Fruit fly (Drosophila melanogaster) whole organism, pupa: ENCODE measurements around the gene CG14073.

Experiments
- CG10348 ChIP-seq: fragments of 200-800 bp; sonication (Bioruptor generic); IDR thresholded peaks from 2 replicates; pipeline ENCODE4 v1.3.6; 2022; ENCODE audit warnings: missing biosample characterization, missing genetic modification characterization
- CG12605 ChIP-seq: fragments of 200-800 bp; sonication (Bioruptor generic); IDR thresholded peaks from 2 replicates; pipeline ENCODE4 v1.3.6; 2022; ENCODE audit warnings: missing biosample characterization, missing genetic modification characterization
- CG13204 ChIP-seq: fragments of 200-800 bp; sonication (Bioruptor generic); optimal IDR thresholded peaks from 2 replicates; lab custom pipeline; 2018; ENCODE audit warnings: missing biosample characterization, mild to moderate bottlenecking, missing genetic modification characterization, moderate library complexity
- CG14655 ChIP-seq: fragments of 200-800 bp; sonication (Bioruptor generic); optimal IDR thresholded peaks from 3 replicates; lab custom pipeline; 2017; ENCODE audit warnings: mild to moderate bottlenecking, missing biosample characterization, missing genetic modification reagents, missing genetic modification characterization
- CG15710 ChIP-seq: fragments of 200-800 bp; sonication (Bioruptor generic); optimal IDR thresholded peaks from 2 replicates; lab custom pipeline; 2018; ENCODE audit warnings: missing biosample characterization, mild to moderate bottlenecking, missing genetic modification characterization, moderate library complexity
- CG17806 ChIP-seq: fragments of 200-800 bp; sonication (Bioruptor generic); optimal IDR thresholded peaks from 2 replicates; lab custom pipeline; 2018; ENCODE audit warnings: missing biosample characterization, mild to moderate bottlenecking, missing genetic modification characterization, moderate library complexity
- CG32121 ChIP-seq: fragments of 200-800 bp; sonication (Bioruptor generic); IDR thresholded peaks from 2 replicates; pipeline ENCODE4 v1.3.6; 2022; ENCODE audit warnings: missing biosample characterization, missing genetic modification characterization
- CG34367 ChIP-seq: fragments of 200-800 bp; sonication (Bioruptor generic); optimal IDR thresholded peaks from 2 replicates; lab custom pipeline; 2018; ENCODE audit warnings: missing biosample characterization, mild to moderate bottlenecking, missing genetic modification characterization
- CG4496 ChIP-seq: fragments of 200-800 bp; sonication (Bioruptor generic); IDR thresholded peaks from 3 replicates; pipeline ENCODE4 v1.3.6; 2022; ENCODE audit warnings: missing biosample characterization, missing genetic modification characterization
- CG8159 ChIP-seq: fragments of 200-800 bp; sonication (Bioruptor generic); optimal IDR thresholded peaks from 3 replicates; lab custom pipeline; 2018; ENCODE audit warnings: missing biosample characterization, mild to moderate bottlenecking, missing genetic modification characterization, moderate library complexity
- CG8301 ChIP-seq: fragments of 200-800 bp; sonication (Bioruptor generic); optimal IDR thresholded peaks from 2 replicates; lab custom pipeline; 2018; ENCODE audit warnings: missing biosample characterization, mild to moderate bottlenecking, missing genetic modification characterization
- CG9948 ChIP-seq: fragments of 200-800 bp; sonication (Bioruptor generic); optimal IDR thresholded peaks from 2 replicates; lab custom pipeline; 2018; ENCODE audit warnings: missing biosample characterization, mild to moderate bottlenecking, missing genetic modification characterization, moderate library complexity
- D1 ChIP-seq: fragments of 200-800 bp; sonication (Bioruptor generic); optimal IDR thresholded peaks from 2 replicates; lab custom pipeline; 2018; ENCODE audit warnings: missing biosample characterization, mild to moderate bottlenecking, missing genetic modification characterization, moderate library complexity
- EcR ChIP-seq: fragments of 200-800 bp; sonication (Bioruptor generic); optimal IDR thresholded peaks from 3 replicates; lab custom pipeline; 2019; ENCODE audit warnings: missing biosample characterization, missing genetic modification characterization, mild to moderate bottlenecking, moderate library complexity, missing genetic modification reagents
- Ets98B ChIP-seq: fragments of 200-800 bp; sonication (Bioruptor generic); IDR thresholded peaks from 2 replicates; pipeline ENCODE4 v1.3.6; 2022; ENCODE audit warnings: missing biosample characterization, missing genetic modification characterization
- Pif1A ChIP-seq: fragments of 200-800 bp; sonication (Bioruptor generic); optimal IDR thresholded peaks from 3 replicates; lab custom pipeline; 2016; ENCODE audit warnings: missing biosample characterization, missing genetic modification characterization
- Pif1B ChIP-seq: fragments of 200-800 bp; sonication (Bioruptor generic); optimal IDR thresholded peaks from 3 replicates; lab custom pipeline; 2016; ENCODE audit warnings: missing biosample characterization, missing genetic modification characterization
- Snoo ChIP-seq: fragments of 200-800 bp; sonication (Bioruptor generic); optimal IDR thresholded peaks from 3 replicates; lab custom pipeline; 2017; ENCODE audit warnings: missing biosample characterization, mild to moderate bottlenecking, missing genetic modification characterization, inconsistent platforms
- fd96Ca ChIP-seq: fragments of 200-800 bp; sonication (Bioruptor generic); IDR thresholded peaks from 3 replicates; pipeline ENCODE4 v1.3.6; 2022; ENCODE audit warnings: missing biosample characterization, missing genetic modification characterization
- gl ChIP-seq: fragments of 200-800 bp; sonication (Bioruptor generic); optimal IDR thresholded peaks from 2 replicates; lab custom pipeline; 2018; ENCODE audit warnings: missing biosample characterization, mild to moderate bottlenecking, missing genetic modification characterization
- rn ChIP-seq: fragments of 200-800 bp; sonication (Bioruptor generic); IDR thresholded peaks from 2 replicates; pipeline ENCODE4 v1.3.6; 2022; ENCODE audit warnings: missing biosample characterization, missing genetic modification characterization

The CG14073 gene

dm6 chr3L:18789203-18790018 is 31.1 kb downstream of the CG14073 start:
- TF ChIP-seq CG4496 (peak; percentile 43; the same call in 1 of the 3 replicates), rn (0 out of 2 replicates have a peak, but pooled peaks have one; percentile 6), fd96Ca (GFP tag; lab: Robert Waterston, UW) (peak; percentile 77), CG12605 (peak; percentile 20; the same call in 1 of the 2 replicates), CG32121 (GFP tag; lab: Robert Waterston, UW) (peak; percentile 80), CG15710 (tag; lab: Kevin White, UChicago) (no peak)

- TF ChIP-seq CG13204 (GFP tag; lab: Kevin White, UChicago) = no peak
- no peak for TF ChIP-seq Pif1B (GFP tag; lab: Kevin White, UChicago)
- TF ChIP-seq CG34367 (tag; lab: Kevin White, UChicago) = no peak
- no peak for TF ChIP-seq CG8159
- no peak for TF ChIP-seq EcR (GFP tag; lab: Kevin White, UChicago)
- no peak for TF ChIP-seq fd96Ca (GFP tag; lab: Robert Waterston, UW)
- no peak for TF ChIP-seq rn
- no peak for TF ChIP-seq CG4496
- no peak for TF ChIP-seq CG12605
- no peak for TF ChIP-seq CG17806 (tag; lab: Kevin White, UChicago)
- TF ChIP-seq Snoo = no peak
- no peak for TF ChIP-seq Ets98B (GFP tag; lab: Robert Waterston, UW)
- no peak for TF ChIP-seq CG15710 (tag; lab: Kevin White, UChicago)
- TF ChIP-seq D1 (tag; lab: Kevin White, UChicago) = no peak
- TF ChIP-seq CG8301 (tag; lab: Kevin White, UChicago) = no peak
- no peak for TF ChIP-seq CG10348 (GFP tag; lab: Robert Waterston, UW)
Measured at dm6 chr3L:18787882-18788281, 32.6 kb downstream of the CG14073 start.

- TF ChIP-seq CG8301 (tag; lab: Kevin White, UChicago) (peak; percentile 23), fd96Ca (GFP tag; lab: Robert Waterston, UW) (peak; percentile 80), CG4496 (peak; percentile 65; the same call in 2 of the 3 replicates), CG32121 (GFP tag; lab: Robert Waterston, UW) (peak; percentile 87), Snoo (no peak), CG14655 (GFP tag; lab: Kevin White, UChicago) (peak; percentile 50), Ets98B (GFP tag; lab: Robert Waterston, UW) (peak; percentile 83), EcR (GFP tag; lab: Kevin White, UChicago) (no peak), CG12605 (peak; percentile 64)
Measured at dm6 chr3L:18786427-18787104, 33.9 kb downstream of the CG14073 start.

- TF ChIP-seq CG8301 (tag; lab: Kevin White, UChicago) (no peak), CG4496 (no peak), CG8159 (no peak), CG17806 (tag; lab: Kevin White, UChicago) (no peak)
Measured at dm6 chr3L:18786066-18786426, 34.4 kb downstream of the CG14073 start.

- peak; percentile 60 for TF ChIP-seq CG32121 (GFP tag; lab: Robert Waterston, UW)
- peak; percentile 78 for TF ChIP-seq CG4496
- TF ChIP-seq fd96Ca (GFP tag; lab: Robert Waterston, UW) = peak; percentile 59; the same call in 2 of the 3 replicates
- no peak for TF ChIP-seq D1 (tag; lab: Kevin White, UChicago)
Measured at dm6 chr3L:18784562-18784961, 35.9 kb downstream of the CG14073 start.

dm6 chr3L:18783544-18783943 is 36.9 kb downstream of the CG14073 start:
- TF ChIP-seq D1 (tag; lab: Kevin White, UChicago) (no peak), CG9948 (tag; lab: Kevin White, UChicago) (no peak), CG10348 (GFP tag; lab: Robert Waterston, UW) (peak; percentile 37; the same call in 1 of the 2 replicates), Ets98B (GFP tag; lab: Robert Waterston, UW) (peak; percentile 84), Snoo (no peak), Pif1A (GFP tag; lab: Kevin White, UChicago) (no peak), CG15710 (tag; lab: Kevin White, UChicago) (peak; percentile 51), CG12605 (peak; percentile 50), EcR (GFP tag; lab: Kevin White, UChicago) (peak; percentile 6), CG14655 (GFP tag; lab: Kevin White, UChicago) (peak; percentile 13), CG17806 (tag; lab: Kevin White, UChicago) (peak; percentile 31), rn (peak; percentile 58), CG32121 (GFP tag; lab: Robert Waterston, UW) (peak; percentile 93), CG4496 (peak; percentile 83), CG8159 (peak; percentile 35), CG13204 (GFP tag; lab: Kevin White, UChicago) (peak; percentile 25), CG34367 (tag; lab: Kevin White, UChicago) (peak; percentile 29), gl (tag; lab: Kevin White, UChicago) (no peak), fd96Ca (GFP tag; lab: Robert Waterston, UW) (peak; percentile 80), CG8301 (tag; lab: Kevin White, UChicago) (peak; percentile 19)
